Worm (Caenorhabditis elegans) whole organism, late embryonic: ENCODE measurements around the gene srj-4.

Experiments
- dve-1 ChIP-seq: sonication (generic microtip); optimal IDR thresholded peaks from 2 replicates; lab custom pipeline; 2017; ENCODE audit warnings: antibody characterized with exemption, mild to moderate bottlenecking, missing genetic modification characterization, missing compliant biosample characterization
- hlh-8 ChIP-seq: sonication (generic microtip); optimal IDR thresholded peaks from 2 replicates; lab custom pipeline; 2016; ENCODE audit warnings: missing genotype, missing genetic modification characterization, missing compliant biosample characterization
- mec-3 ChIP-seq: sonication (generic microtip); optimal IDR thresholded peaks from 2 replicates; lab custom pipeline; 2016; ENCODE audit warnings: borderline replicate concordance, missing genetic modification characterization, missing compliant biosample characterization
- sdc-2 ChIP-seq: sonication (generic microtip); optimal IDR thresholded peaks from 2 replicates; lab custom pipeline; 2016; ENCODE audit warnings: missing genotype, missing genetic modification characterization, missing compliant biosample characterization
- unc-42 ChIP-seq: sonication (generic microtip); optimal IDR thresholded peaks from 2 replicates; lab custom pipeline; 2016; ENCODE audit warnings: missing genotype, missing genetic modification characterization, missing compliant biosample characterization

DNA sequence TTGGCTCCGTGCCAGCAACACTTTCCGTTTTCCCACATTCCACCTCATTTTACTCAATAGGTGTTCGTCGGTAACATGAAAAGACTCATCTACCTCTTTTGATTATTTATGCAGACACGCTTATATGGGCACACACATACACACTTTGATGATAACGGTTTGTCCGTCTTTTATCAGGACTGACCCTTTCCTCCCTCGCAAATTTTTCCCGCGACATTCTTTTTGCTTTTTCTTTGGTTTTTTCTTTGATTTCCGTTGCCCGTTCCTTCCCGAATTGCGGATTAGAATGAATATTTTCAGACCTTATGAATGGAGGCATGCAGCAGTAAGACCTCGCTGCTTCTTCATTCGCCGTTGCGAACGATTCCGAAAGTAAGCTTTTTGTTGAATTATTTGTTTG is 50.0 kb downstream of the srj-4 start, which contains the start of gene vab-8:
- TF ChIP-seq mec-3 (no peak), hlh-8 (no peak), dve-1 (tag; lab: Kevin White, UChicago) (no peak), sdc-2 (tag; lab: Kevin White, UChicago) (no peak), unc-42 (tag; lab: Kevin White, UChicago) (no peak)
